Fruit fly (Drosophila melanogaster): Measurements from ENCODE around the gene 5PtaseI.
A peak's percentile ranks its signal among the peaks of the same experiment; 100 is the strongest.

Gene 5PtaseI

DNA sequence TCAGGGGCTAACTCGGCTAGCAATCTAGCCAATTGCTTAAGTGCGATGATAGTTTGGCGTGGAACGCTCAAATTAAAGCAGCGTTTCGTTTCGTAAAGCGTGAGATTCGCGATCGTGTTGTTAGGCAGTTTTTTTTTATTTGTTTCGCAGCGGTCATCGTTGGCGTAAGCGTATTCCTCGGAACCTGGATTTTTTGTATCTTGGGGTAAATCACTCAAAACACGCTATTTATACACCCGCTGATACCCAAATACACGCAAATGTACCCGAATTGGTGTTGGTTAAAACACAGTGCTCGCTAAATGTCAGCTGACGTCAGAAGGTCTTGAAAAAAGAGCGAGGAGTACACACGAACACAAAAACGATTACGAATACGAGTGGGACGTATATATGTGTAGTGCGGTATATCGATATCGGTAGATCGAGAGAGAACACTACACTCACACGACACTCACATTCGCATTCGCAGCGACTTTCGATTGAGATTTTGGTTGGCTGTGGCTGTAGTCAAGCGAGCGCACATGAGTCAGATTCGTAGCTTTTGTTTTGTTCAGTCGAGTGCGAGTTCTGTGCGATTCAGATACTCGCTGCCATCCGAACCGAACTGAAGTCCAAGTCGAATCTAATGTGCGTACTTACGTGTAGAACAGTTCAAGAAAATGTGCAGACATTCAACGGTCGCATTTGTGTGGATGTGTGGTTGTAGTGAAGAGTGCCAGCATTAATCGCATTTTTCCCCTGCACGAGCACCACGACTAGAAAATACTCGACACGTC lies 5.0 kb upstream of the 5PtaseI start (continued):
- no peak for TF ChIP-seq Rfx (GFP tag; IDR thresholded peaks at IDR 0.05)
- no peak for TF ChIP-seq gt (GFP tag; IDR thresholded peaks at IDR 0.05)
- no peak for TF ChIP-seq CG3838 (GFP tag; optimal IDR thresholded peaks at IDR 0.05)
- TF ChIP-seq ap (GFP tag; IDR thresholded peaks at IDR 0.05): no peak
- TF ChIP-seq danr (GFP tag; IDR thresholded peaks at IDR 0.05): no peak
- TF ChIP-seq CG15073 (GFP tag; optimal IDR thresholded peaks at IDR 0.05): no peak
- no peak for TF ChIP-seq mam (GFP tag; optimal IDR thresholded peaks at IDR 0.05)
- TF ChIP-seq pb (GFP tag; optimal IDR thresholded peaks at IDR 0.05): no peak
- TF ChIP-seq E2f2 (GFP tag; IDR thresholded peaks at IDR 0.05): no peak
- no peak for TF ChIP-seq org-1 (GFP tag; optimal IDR thresholded peaks at IDR 0.05)
- TF ChIP-seq CG1602 (GFP tag; optimal IDR thresholded peaks at IDR 0.05): no peak
- TF ChIP-seq Hsf (GFP tag; optimal IDR thresholded peaks at IDR 0.05): no peak
- TF ChIP-seq Xbp1 (GFP tag; optimal IDR thresholded peaks at IDR 0.05): no peak
- TF ChIP-seq gce (GFP tag; IDR thresholded peaks at IDR 0.05): no peak
- no peak for TF ChIP-seq CG14441 (GFP tag; IDR thresholded peaks at IDR 0.05)
- TF ChIP-seq cato (GFP tag; optimal IDR thresholded peaks at IDR 0.05; ENCODE audit: borderline replicate concordance): no peak
- no peak for TF ChIP-seq sob (GFP tag; IDR thresholded peaks at IDR 0.05)
- no peak for TF ChIP-seq dimm (GFP tag; IDR thresholded peaks at IDR 0.05)
- no peak for TF ChIP-seq tin (GFP tag; optimal IDR thresholded peaks at IDR 0.05)
- TF ChIP-seq D19A (tag; optimal IDR thresholded peaks at IDR 0.05): no peak
- TF ChIP-seq CG14014 (GFP tag; IDR thresholded peaks at IDR 0.05): no peak
- TF ChIP-seq vnd (GFP tag; IDR thresholded peaks at IDR 0.05; ENCODE audit: partially characterized antibody): no peak
- no peak for TF ChIP-seq CG2712 (tag; optimal IDR thresholded peaks at IDR 0.05)
- no peak for TF ChIP-seq sna (GFP tag; IDR thresholded peaks at IDR 0.05; ENCODE audit: partially characterized antibody)
- no peak for TF ChIP-seq Dll (GFP tag; IDR thresholded peaks at IDR 0.05; ENCODE audit: partially characterized antibody)
- TF ChIP-seq Adf1 (GFP tag; IDR thresholded peaks at IDR 0.05): no peak
- no peak for TF ChIP-seq CG6175 (GFP tag; IDR thresholded peaks at IDR 0.05)
- peak; percentile 5 for TF ChIP-seq Dip3 (GFP tag; optimal IDR thresholded peaks at IDR 0.05)
- no peak for TF ChIP-seq ranshi (GFP tag; IDR thresholded peaks at IDR 0.05)
- TF ChIP-seq yki (optimal IDR thresholded peaks at IDR 0.05): no peak
- no peak for TF ChIP-seq CG30403 (GFP tag; optimal IDR thresholded peaks at IDR 0.05)
- TF ChIP-seq Hmr (GFP tag; optimal IDR thresholded peaks at IDR 0.05): peak; percentile 67
- TF ChIP-seq knrl (GFP tag; IDR thresholded peaks at IDR 0.05; ENCODE audit: partially characterized antibody): no peak
- no peak for TF ChIP-seq bowl (GFP tag; IDR thresholded peaks at IDR 0.05)
- TF ChIP-seq CG1647 (GFP tag; optimal IDR thresholded peaks at IDR 0.05): no peak
- TF ChIP-seq Mad (GFP tag; optimal IDR thresholded peaks at IDR 0.05): no peak
- no peak for TF ChIP-seq CG12942 (GFP tag; optimal IDR thresholded peaks at IDR 0.05)
- no peak for TF ChIP-seq pnt (GFP tag; optimal IDR thresholded peaks at IDR 0.05)
- TF ChIP-seq unpg (GFP tag; optimal IDR thresholded peaks at IDR 0.05): no peak
- TF ChIP-seq CG2875 (GFP tag; optimal IDR thresholded peaks at IDR 0.05): no peak
- peak; percentile 61 for TF ChIP-seq BtbVII (GFP tag; optimal IDR thresholded peaks at IDR 0.05)
- TF ChIP-seq cg (GFP tag; optimal IDR thresholded peaks at IDR 0.05): peak; percentile 99
- TF ChIP-seq CG4854 (GFP tag; optimal IDR thresholded peaks at IDR 0.05): no peak
- TF ChIP-seq gcm (GFP tag; optimal IDR thresholded peaks at IDR 0.05): peak; percentile 42
- TF ChIP-seq YL-1 (GFP tag; optimal IDR thresholded peaks at IDR 0.05): no peak
- TF ChIP-seq tio (GFP tag; optimal IDR thresholded peaks at IDR 0.05): no peak
- no peak for TF ChIP-seq Camta (GFP tag; optimal IDR thresholded peaks at IDR 0.05)
- TF ChIP-seq CG10959 (GFP tag; IDR thresholded peaks at IDR 0.05): no peak
- TF ChIP-seq lov (optimal IDR thresholded peaks at IDR 0.05): no peak
- TF ChIP-seq lov (GFP tag; IDR thresholded peaks at IDR 0.05): no peak
- TF ChIP-seq CG17802 (tag; optimal IDR thresholded peaks at IDR 0.05): no peak
- TF ChIP-seq peb (GFP tag; IDR thresholded peaks at IDR 0.05): no peak
